Worm (Caenorhabditis elegans): ENCODE measurements around the gene C06C3.3.

The C06C3.3 gene

DNA sequence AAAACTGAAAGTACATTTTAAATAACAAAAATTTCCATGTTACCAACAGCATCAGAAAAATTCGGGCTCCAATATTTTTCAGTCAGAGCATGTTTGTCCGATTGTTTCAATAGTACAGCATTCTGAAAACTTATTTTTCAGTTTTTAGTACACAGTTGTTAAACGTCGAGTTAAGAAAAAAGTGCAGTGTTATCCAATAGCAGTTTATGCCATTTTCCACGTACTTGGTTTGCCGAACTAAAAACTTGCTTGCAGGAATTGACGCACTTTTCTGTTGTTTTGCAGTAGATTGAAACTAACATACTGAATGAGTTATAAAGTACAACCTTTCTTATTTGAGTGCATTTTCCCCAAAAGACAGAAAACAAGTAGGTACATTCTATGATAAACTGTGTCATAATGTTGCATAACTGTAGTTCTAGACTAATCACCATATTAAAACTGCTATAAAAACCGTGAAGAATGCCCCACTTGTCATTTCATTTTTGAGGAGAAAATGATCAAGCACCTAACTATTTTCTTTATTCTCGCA, 26.1 kb upstream of the C06C3.3 start, which contains the start of the genes Y51B9A.14 and Y51B9A.8:
Gene Y51B9A.14 (minus strand): TSS at position 101 of the 532 bp plus-strand sequence.
Gene Y51B9A.8 (plus strand): TSS at position 482 of the 532 bp plus-strand sequence.
- no peak for TF ChIP-seq ztf-26 (tag; optimal IDR thresholded peaks at IDR 0.05)
- TF ChIP-seq ceh-91 (GFP tag; IDR thresholded peaks at IDR 0.05), result no peak
- TF ChIP-seq mxl-1 (tag; optimal IDR thresholded peaks at IDR 0.05), result no peak
- no peak for TF ChIP-seq bed-1 (GFP tag; IDR thresholded peaks at IDR 0.05)
- TF ChIP-seq nhr-90 (tag; optimal IDR thresholded peaks at IDR 0.05), result no peak
- no peak for TF ChIP-seq madf-10 (tag; optimal IDR thresholded peaks at IDR 0.05)
- TF ChIP-seq lin-35 (GFP tag; optimal IDR thresholded peaks at IDR 0.05), result no peak
- TF ChIP-seq B0336.3 (GFP tag; IDR thresholded peaks at IDR 0.05), result no peak
- TF ChIP-seq ama-1 (optimal IDR thresholded peaks at IDR 0.05), result no peak
- TF ChIP-seq ama-1 (GFP tag; optimal IDR thresholded peaks at IDR 0.05), result no peak
- no peak for TF ChIP-seq hlh-26 (GFP tag; conservative IDR thresholded peaks at IDR 0.05)
- no peak for TF ChIP-seq nhr-120 (GFP tag; IDR thresholded peaks at IDR 0.05)
- TF ChIP-seq tbp1 (GFP tag; optimal IDR thresholded peaks at IDR 0.05), result no peak
- TF ChIP-seq let-526 (GFP tag; IDR thresholded peaks at IDR 0.05), result no peak
- TF ChIP-seq Y56A3A.18 (GFP tag; IDR thresholded peaks at IDR 0.05), result no peak

DNA sequence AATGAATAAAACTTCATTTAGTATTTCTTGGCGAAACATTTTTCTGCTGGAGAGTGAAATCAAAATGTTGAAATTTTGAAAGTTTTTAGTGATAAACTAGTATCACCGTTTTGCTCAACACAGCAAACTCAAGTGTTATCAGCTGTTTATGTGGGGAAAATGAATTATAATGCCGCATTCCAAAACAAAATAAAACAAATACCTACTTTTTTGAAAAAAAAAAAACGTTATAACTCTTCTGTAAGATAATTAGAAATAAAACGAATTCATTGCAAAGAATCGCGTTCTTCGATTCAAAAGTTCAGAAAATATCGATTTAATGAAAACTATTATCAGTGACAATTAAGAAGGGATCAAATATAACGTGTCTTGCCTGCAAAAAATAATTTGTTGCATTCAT, 25.2 kb upstream of the C06C3.3 start, which contains the start of gene Y51B9A.9:
Gene Y51B9A.9 (minus strand): TSS at position 101 of the 400 bp plus-strand sequence.
- TF ChIP-seq ztf-18 (tag; optimal IDR thresholded peaks at IDR 0.05) (no peak), lin-40 (tag; optimal IDR thresholded peaks at IDR 0.05) (no peak), nhr-80 (tag; optimal IDR thresholded peaks at IDR 0.05) (no peak), hlh-26 (GFP tag; conservative IDR thresholded peaks at IDR 0.05) (no peak), Y95B8A.8 (GFP tag; IDR thresholded peaks at IDR 0.05) (no peak), lin-35 (GFP tag; optimal IDR thresholded peaks at IDR 0.05) (no peak), cebp-2 (GFP tag; IDR thresholded peaks at IDR 0.05) (no peak), C17E4.6 (GFP tag; IDR thresholded peaks at IDR 0.05) (no peak), F57C9.4 (tag; optimal IDR thresholded peaks at IDR 0.05) (no peak)

DNA sequence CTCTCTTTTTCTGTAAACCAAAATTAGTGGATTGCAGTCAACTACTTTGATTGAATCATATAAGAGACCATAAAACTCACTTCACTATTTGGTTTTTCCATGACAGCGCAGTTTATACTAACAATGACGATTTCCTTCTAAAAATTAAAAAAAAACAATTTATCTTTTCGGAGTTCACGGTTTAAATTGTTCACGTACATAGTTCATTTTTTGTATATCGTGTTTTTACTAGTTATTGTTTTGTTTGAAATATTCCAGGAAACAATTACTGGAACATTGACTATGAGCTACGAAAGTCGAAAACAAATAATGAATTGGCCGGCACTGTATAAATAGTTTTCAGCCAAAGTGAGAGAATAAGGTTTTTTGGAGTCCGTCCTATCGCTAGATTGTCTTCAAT, 20.4 kb upstream of the C06C3.3 start, which contains the start of gene lido-17:
Gene lido-17 (minus strand): TSS at position 101 of the 400 bp plus-strand sequence.
- TF ChIP-seq dpff-1 (tag; optimal IDR thresholded peaks at IDR 0.05) (no peak), Y53G8AR.9 (GFP tag; conservative IDR thresholded peaks at IDR 0.05) (no peak), die-1 (tag; optimal IDR thresholded peaks at IDR 0.05) (no peak), egl-18 (GFP tag; IDR thresholded peaks at IDR 0.05) (no peak), mel-28 (tag; optimal IDR thresholded peaks at IDR 0.05; ENCODE audit: borderline replicate concordance) (no peak), F37B4.10 (GFP tag; IDR thresholded peaks at IDR 0.05) (no peak), snpc-1.1 (tag; optimal IDR thresholded peaks at IDR 0.05; ENCODE audit: insufficient read depth) (no peak)

DNA sequence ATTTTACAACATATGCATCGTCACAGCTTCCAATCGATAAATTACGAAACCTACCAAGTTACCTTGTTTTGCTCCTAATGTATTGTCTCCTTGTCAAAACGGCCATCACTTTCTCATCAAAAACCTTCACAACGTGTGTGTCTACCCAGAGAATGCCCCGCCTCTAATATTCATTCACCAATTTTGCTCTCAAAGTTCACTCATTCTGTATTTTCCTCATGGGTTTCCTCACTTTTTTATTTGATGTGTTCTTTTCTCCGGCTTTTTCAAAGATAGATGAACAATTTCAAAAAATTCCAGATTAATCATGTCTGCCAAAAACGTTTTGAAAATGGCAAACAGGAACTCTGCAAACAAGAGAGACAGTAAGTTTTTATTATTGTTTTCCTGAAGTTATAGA, 12.9 kb upstream of the C06C3.3 start, which contains the start of gene C06C3.7:
Gene C06C3.7 (plus strand): TSS at position 301 of the 400 bp plus-strand sequence.
- TF ChIP-seq athp-1 (tag; optimal IDR thresholded peaks at IDR 0.05) (no peak), F39B2.1 (GFP tag; IDR thresholded peaks at IDR 0.05) (no peak), sea-2 (GFP tag; IDR thresholded peaks at IDR 0.05) (no peak), hrde-1 (tag; optimal IDR thresholded peaks at IDR 0.05; ENCODE audit: borderline replicate concordance) (no peak), nhr-80 (tag; optimal IDR thresholded peaks at IDR 0.05) (no peak), F57C9.4 (tag; optimal IDR thresholded peaks at IDR 0.05) (no peak), T26A5.8 (tag; optimal IDR thresholded peaks at IDR 0.05) (no peak)
